Worm (Caenorhabditis elegans) whole organism, L2 larva: Measurements from ENCODE around the gene F42G10.1.

Experiments
- F13H6.1 ChIP-seq: sonication (generic microtip); optimal IDR thresholded peaks from 2 replicates; lab custom pipeline; 2016; ENCODE audit warnings: missing genetic modification characterization, missing compliant biosample characterization
- ZK546.5 ChIP-seq: sonication (generic microtip); optimal IDR thresholded peaks from 2 replicates; lab custom pipeline; 2017; ENCODE audit warnings: missing biosample characterization, missing genetic modification characterization
- alr-1 ChIP-seq: fragments of 150-350 bp; optimal IDR thresholded peaks from 2 replicates; lab custom pipeline; 2014; ENCODE audit warnings: missing biosample characterization, missing genetic modification characterization
- ceh-82 ChIP-seq: fragments of 150-350 bp; optimal IDR thresholded peaks from 2 replicates; lab custom pipeline; 2014; ENCODE audit warnings: missing biosample characterization, missing genetic modification characterization
- gmeb-1 ChIP-seq: fragments of 150-350 bp; optimal IDR thresholded peaks from 2 replicates; lab custom pipeline; 2014; ENCODE audit warnings: missing biosample characterization, missing genetic modification characterization
- lin-39 ChIP-seq: fragments of 150-350 bp; optimal IDR thresholded peaks from 2 replicates; lab custom pipeline; 2014; ENCODE audit warnings: missing biosample characterization, missing genetic modification reagents, missing genetic modification characterization
- lsy-2 ChIP-seq, 2 experiments: fragments of 150-350 bp in 1 of 2; sonication (generic microtip) in 1 of 2; optimal IDR thresholded peaks; 2 replicates each; lab custom pipeline; 2014 to 2017; ENCODE audit warnings: missing biosample characterization in 2 of 2, missing genetic modification characterization in 2 of 2
- mdl-1 ChIP-seq, 2 experiments: fragments of 150-350 bp in 1 of 2; sonication (generic microtip) in 1 of 2; optimal IDR thresholded peaks; 2 replicates each; lab custom pipeline; 2017; ENCODE audit warnings: missing biosample characterization in 2 of 2, missing genetic modification characterization in 2 of 2
- nhr-11 ChIP-seq: fragments of 150-350 bp; optimal IDR thresholded peaks from 2 replicates; lab custom pipeline; 2014; ENCODE audit warnings: missing biosample characterization, missing genetic modification characterization
- nhr-12 ChIP-seq: fragments of 150-350 bp; optimal IDR thresholded peaks from 2 replicates; lab custom pipeline; 2014; ENCODE audit warnings: missing biosample characterization, missing genetic modification characterization
- nhr-6 ChIP-seq: fragments of 150-350 bp; optimal IDR thresholded peaks from 2 replicates; lab custom pipeline; 2014; ENCODE audit warnings: missing biosample characterization, missing genetic modification characterization
- zag-1 ChIP-seq: fragments of 150-350 bp; optimal IDR thresholded peaks from 2 replicates; lab custom pipeline; 2014; ENCODE audit warnings: missing biosample characterization, missing genetic modification characterization
- ztf-1 ChIP-seq: fragments of 200-800 bp; sonication (Bioruptor generic); conservative IDR thresholded peaks from 2 replicates; pipeline ENCODE4 v1.3.6; 2022; ENCODE audit warnings: missing genetic modification characterization, missing compliant biosample characterization
- ztf-11 ChIP-seq: sonication (generic microtip); optimal IDR thresholded peaks from 2 replicates; lab custom pipeline; 2017; ENCODE audit warnings: missing biosample characterization, missing genetic modification characterization

DNA sequence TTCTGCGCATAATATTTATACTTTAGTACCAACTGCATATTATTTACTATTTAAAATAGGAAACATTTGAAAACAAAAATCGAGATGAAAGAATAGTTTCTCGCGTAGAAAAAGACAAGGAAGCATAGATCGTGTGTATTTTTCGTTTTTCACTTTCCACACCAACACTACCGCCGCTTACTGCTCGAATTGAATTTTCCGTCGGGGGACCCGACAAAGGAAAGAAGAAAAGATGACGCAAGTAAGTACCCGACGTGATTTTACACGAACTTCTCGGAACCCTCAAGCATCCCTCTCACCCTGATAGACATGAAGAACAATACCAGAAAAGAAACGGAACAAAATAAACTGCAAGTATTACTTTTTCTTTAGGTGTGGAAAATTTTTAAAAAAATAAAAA is 40.7 kb downstream of the F42G10.1 start:
- TF ChIP-seq alr-1 (tag; lab: Kevin White, UChicago) = no peak
- TF ChIP-seq nhr-12 (tag; lab: Kevin White, UChicago) = no peak
- no peak for TF ChIP-seq gmeb-1
- no peak for TF ChIP-seq zag-1 (tag; lab: Kevin White, UChicago)
- TF ChIP-seq lsy-2 (tag; optimal IDR thresholded peaks at IDR 0.05; lab: Kevin White, UChicago) = no peak
- no peak for TF ChIP-seq mdl-1 (tag; optimal IDR thresholded peaks at IDR 0.05; lab: Kevin White, UChicago)
- no peak for TF ChIP-seq nhr-11 (tag; lab: Kevin White, UChicago)
- no peak for TF ChIP-seq lin-39 (tag; lab: Kevin White, UChicago)
- TF ChIP-seq F13H6.1 = no peak
- TF ChIP-seq ztf-1 (GFP tag; lab: Robert Waterston, UW) = no peak
- TF ChIP-seq ztf-11 = no peak
- no peak for TF ChIP-seq ceh-82 (tag; lab: Kevin White, UChicago)
- no peak for TF ChIP-seq ZK546.5 (tag; lab: Kevin White, UChicago)
- TF ChIP-seq nhr-6 (tag; lab: Kevin White, UChicago) = no peak
